Worm (Caenorhabditis elegans): ENCODE data around the gene F59A7.5.

- no peak for TF ChIP-seq ztf-11 (tag; optimal IDR thresholded peaks at IDR 0.05)
- no peak for TF ChIP-seq unc-62 (GFP tag; optimal IDR thresholded peaks at IDR 0.05)
- TF ChIP-seq ces-1 (GFP tag; optimal IDR thresholded peaks at IDR 0.05), result no peak
- TF ChIP-seq snpc-4 (tag; optimal IDR thresholded peaks at IDR 0.05), result no peak
- TF ChIP-seq nhr-237 (tag; optimal IDR thresholded peaks at IDR 0.05), result no peak
- no peak for TF ChIP-seq sptf-1 (tag; optimal IDR thresholded peaks at IDR 0.05)
- TF ChIP-seq lsy-2 (tag; optimal IDR thresholded peaks at IDR 0.05), result no peak
- TF ChIP-seq nhr-28 (tag; optimal IDR thresholded peaks at IDR 0.05), result no peak
- no peak for TF ChIP-seq blmp-1 (tag; optimal IDR thresholded peaks at IDR 0.05)
- TF ChIP-seq nhr-2 (tag; optimal IDR thresholded peaks at IDR 0.05), result no peak
- no peak for TF ChIP-seq unc-39 (tag; optimal IDR thresholded peaks at IDR 0.05)
- no peak for TF ChIP-seq elt-1 (tag; optimal IDR thresholded peaks at IDR 0.05; ENCODE audit: borderline replicate concordance, insufficient read depth)
- TF ChIP-seq nhr-76 (tag; optimal IDR thresholded peaks at IDR 0.05), result no peak
- no peak for TF ChIP-seq elt-3 (tag; optimal IDR thresholded peaks at IDR 0.05)
These were observed 50.3 kb downstream of the F59A7.5 start, which contains the start of gene Y40B10A.9 for ce11 chrV:2072807-2073206.
